Worm (Caenorhabditis elegans) whole organism, L4/young adult: ENCODE data around the gene ntl-4.

Experiments
- W03F9.2 ChIP-seq: fragments of 150-350 bp; optimal IDR thresholded peaks from 2 replicates; lab custom pipeline; 2014; ENCODE audit warnings: missing biosample characterization, missing genetic modification characterization
- dao-5 ChIP-seq: sonication (generic microtip); optimal IDR thresholded peaks from 2 replicates; lab custom pipeline; 2016; ENCODE audit warnings: missing genotype, missing genetic modification characterization, moderate library complexity, missing compliant biosample characterization
- him-1 ChIP-seq: sonication (generic microtip); optimal IDR thresholded peaks from 2 replicates; lab custom pipeline; 2016; ENCODE audit warnings: missing genotype, missing genetic modification reagents, missing genetic modification characterization, missing compliant biosample characterization

Gene ntl-4

ce11 chrIV:7910197-7910735, at the start of gene ntl-4, which contains the start of gene npp-27:
Gene ntl-4, plus strand, starts transcription at chrIV:7910575.
Gene npp-27, minus strand, starts transcription at chrIV:7910247.
- TF ChIP-seq dao-5 (no peak), him-1 (no peak), W03F9.2 (no peak)

- no peak for TF ChIP-seq him-1
- TF ChIP-seq dao-5: no peak
- no peak for TF ChIP-seq W03F9.2
Observed at ce11 chrIV:7868607-7869006, 41.8 kb upstream of the ntl-4 start, which contains the start of gene flp-10. Gene flp-10, plus strand, starts transcription at chrIV:7868907.

ce11 chrIV:7870451-7870850, 39.9 kb upstream of the ntl-4 start, which contains the start of gene T06C10.3:
Gene T06C10.3, plus strand, starts transcription at chrIV:7870751.
- TF ChIP-seq dao-5 (no peak), W03F9.2 (no peak), him-1 (no peak)

- TF ChIP-seq W03F9.2 (no peak), dao-5 (no peak)
Observed at ce11 chrIV:7877255-7877654, 33.1 kb upstream of the ntl-4 start.

DNA sequence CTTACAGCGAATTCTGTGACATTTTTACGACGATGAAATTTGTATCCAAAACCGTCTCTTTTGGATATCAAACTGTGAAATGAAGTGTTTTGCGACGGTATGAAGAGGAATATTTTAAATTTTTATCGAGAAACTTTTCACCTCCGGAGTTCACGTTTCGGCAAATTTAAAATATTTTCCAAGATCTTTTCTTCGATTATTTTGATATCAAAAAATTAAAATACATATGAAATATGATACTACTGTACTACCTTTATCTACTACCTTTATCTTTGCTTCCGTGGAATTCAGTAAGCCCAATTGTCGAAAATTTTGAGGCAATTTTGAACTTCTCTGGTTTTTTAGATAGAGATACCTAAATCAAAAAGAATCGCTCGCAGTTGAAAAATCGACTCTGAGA, 32.6 kb upstream of the ntl-4 start, which contains the start of gene kin-26:
Gene kin-26, minus strand, starts transcription at position 101 of the 400 bp plus-strand sequence.
- TF ChIP-seq W03F9.2 (no peak), dao-5 (no peak), him-1 (no peak)

DNA sequence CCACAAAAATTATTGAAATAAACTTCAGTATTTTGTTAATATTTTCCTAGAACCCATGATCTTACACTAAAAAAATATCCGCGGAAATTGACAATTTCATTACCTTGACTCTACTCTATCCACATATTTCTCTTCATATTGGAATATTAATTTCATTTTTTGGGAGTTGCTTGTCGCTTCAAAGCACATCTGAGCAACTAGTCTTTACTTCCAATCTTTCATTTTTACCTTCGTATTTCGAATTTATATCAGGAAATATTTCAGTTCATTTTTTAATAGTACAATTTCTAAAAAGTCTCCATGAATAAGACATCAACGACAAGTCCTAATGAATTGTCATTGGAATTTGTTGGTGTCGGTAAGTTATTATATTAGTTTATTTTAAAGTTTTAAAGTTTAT, 31.4 kb upstream of the ntl-4 start, which contains the start of gene srt-73:
Gene srt-73, plus strand, starts transcription at position 301 of the 400 bp plus-strand sequence.
- TF ChIP-seq dao-5 (no peak), him-1 (no peak), W03F9.2 (no peak)

- no peak for TF ChIP-seq dao-5
- TF ChIP-seq W03F9.2: no peak
- no peak for TF ChIP-seq him-1
Observed at ce11 chrIV:7881166-7881565, 29.2 kb upstream of the ntl-4 start.

- TF ChIP-seq him-1 (no peak), dao-5 (no peak), W03F9.2 (no peak)
Observed at ce11 chrIV:7881726-7882125, 28.6 kb upstream of the ntl-4 start, which contains the start of gene atic-1. Gene atic-1, plus strand, starts transcription at chrIV:7882026.

- TF ChIP-seq him-1: no peak
- no peak for TF ChIP-seq W03F9.2
- TF ChIP-seq dao-5: no peak
Observed at ce11 chrIV:7897443-7897842, 12.9 kb upstream of the ntl-4 start, which contains the start of gene ilys-4. Gene ilys-4, minus strand, starts transcription at chrIV:7897543.

DNA sequence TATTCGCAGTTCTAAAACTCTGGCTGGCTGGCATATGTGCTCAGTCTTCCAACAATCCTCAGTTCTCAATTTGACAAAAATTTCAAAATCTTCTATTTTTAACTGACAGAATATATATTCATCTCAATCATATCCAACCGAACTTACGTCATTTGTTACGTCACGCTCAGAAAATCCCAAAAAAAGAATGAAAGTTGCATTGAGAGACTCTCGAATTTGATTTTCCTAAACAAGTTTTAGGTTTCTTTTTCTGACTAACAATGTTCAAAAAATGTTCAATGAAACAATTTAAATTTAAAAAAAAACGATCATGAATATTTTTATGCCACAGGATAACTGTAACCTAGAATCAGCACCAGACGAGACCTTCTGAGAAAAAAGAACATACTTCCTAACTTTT, 12.4 kb upstream of the ntl-4 start:
- no peak for TF ChIP-seq W03F9.2
- no peak for TF ChIP-seq him-1
- TF ChIP-seq dao-5: no peak

DNA sequence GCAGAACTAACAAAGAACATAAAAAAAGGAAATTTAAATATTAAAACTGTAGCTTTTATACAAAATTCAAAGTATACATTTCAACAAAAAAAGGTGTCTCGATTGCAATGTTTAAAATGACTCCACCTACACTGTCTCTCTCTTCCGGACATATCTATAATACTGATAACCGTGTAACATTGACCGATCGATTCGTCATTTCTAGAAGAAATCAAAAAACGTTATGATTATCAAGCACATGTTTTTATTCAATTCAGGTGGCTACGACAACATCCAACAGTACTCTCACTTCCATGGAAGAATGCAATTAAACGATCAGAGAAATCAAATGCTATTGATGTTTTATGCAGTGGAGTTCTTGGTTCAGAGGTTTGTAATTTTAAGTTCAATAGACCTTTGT, 11.9 kb upstream of the ntl-4 start:
- TF ChIP-seq dao-5 (no peak), W03F9.2 (no peak), him-1 (no peak)

ce11 chrIV:7902221-7902904, 8.0 kb upstream of the ntl-4 start, which contains the start of gene arp-11:
Gene arp-11, minus strand, starts transcription at chrIV:7902271.
- no peak for TF ChIP-seq dao-5
- TF ChIP-seq W03F9.2: peak; percentile 84

DNA sequence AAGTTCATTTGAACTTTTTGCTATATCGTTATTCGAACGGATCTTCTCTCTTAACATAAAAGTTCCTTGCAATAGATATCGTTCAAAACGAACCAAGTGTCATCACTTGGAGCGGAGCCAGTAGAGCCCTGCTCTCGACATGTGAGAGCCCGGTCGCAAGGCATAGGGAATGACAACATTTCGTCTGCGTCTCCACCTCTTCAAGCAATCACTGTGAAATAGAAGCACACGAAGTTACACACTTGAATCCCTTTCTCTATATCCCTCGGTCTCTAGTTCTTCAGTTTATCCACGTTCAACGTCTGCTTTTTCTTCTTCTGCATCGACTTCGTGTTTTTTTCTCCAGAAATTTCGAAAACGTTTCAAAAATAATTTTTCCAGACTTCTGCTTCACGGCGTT, 7.0 kb upstream of the ntl-4 start, which contains the start of gene C49H3.6:
Gene C49H3.6, plus strand, starts transcription at position 380 of the 400 bp plus-strand sequence.
- TF ChIP-seq him-1: no peak

ce11 chrIV:7906643-7907042, 3.7 kb upstream of the ntl-4 start:
- TF ChIP-seq dao-5 (no peak), W03F9.2 (no peak), him-1 (no peak)

- TF ChIP-seq him-1: no peak
- TF ChIP-seq dao-5: no peak
- TF ChIP-seq W03F9.2: peak; percentile 33
Observed at ce11 chrIV:7909455-7910141, 777 bp upstream of the ntl-4 start.

DNA sequence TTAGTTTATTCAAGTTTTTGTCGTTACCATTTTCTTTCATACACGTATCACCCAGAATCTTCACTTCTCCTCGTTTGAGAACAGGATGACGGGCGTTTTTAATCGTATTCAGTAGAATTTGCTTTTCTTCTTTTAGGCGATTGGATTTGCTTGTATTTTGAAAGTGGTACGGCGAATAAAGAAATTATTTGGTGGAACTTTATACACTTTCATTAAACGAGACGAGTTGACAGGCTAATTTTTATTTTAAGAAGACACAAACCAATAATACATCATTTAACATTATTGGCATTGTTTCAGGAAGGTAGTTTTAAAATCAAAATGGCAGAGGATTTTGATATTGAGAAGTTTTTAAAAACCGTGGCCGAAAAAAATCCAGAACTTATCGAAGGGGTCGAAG, 4.6 kb downstream of the ntl-4 start, which contains the start of gene C49H3.4:
Gene C49H3.4, plus strand, starts transcription at position 301 of the 400 bp plus-strand sequence.
- TF ChIP-seq dao-5 (no peak), him-1 (no peak), W03F9.2 (no peak)
